Fruit fly (Drosophila melanogaster) whole organism, adult: Measurements from ENCODE around the gene Hel89B.
A peak's percentile ranks its signal among the peaks of the same experiment; 100 is the strongest.

ENCODE experiments used
- CG11617 ChIP-seq: fragments of 200-800 bp; sonication (Bioruptor generic); optimal IDR thresholded peaks from 2 replicates; lab custom pipeline; 2017; ENCODE audit warnings: mild to moderate bottlenecking, missing biosample characterization, missing genetic modification reagents, missing genetic modification characterization
- CG14711 ChIP-seq: fragments of 200-800 bp; sonication (Bioruptor generic); optimal IDR thresholded peaks from 2 replicates; lab custom pipeline; 2018; ENCODE audit warnings: missing biosample characterization, mild to moderate bottlenecking, missing genetic modification characterization, moderate library complexity
- CG1620 ChIP-seq: fragments of 200-800 bp; sonication (Bioruptor generic); optimal IDR thresholded peaks from 2 replicates; lab custom pipeline; 2016; ENCODE audit warnings: missing biosample characterization, missing genetic modification characterization
- CG33017 ChIP-seq: fragments of 200-800 bp; sonication (Bioruptor generic); optimal IDR thresholded peaks from 2 replicates; lab custom pipeline; 2018; ENCODE audit warnings: missing biosample characterization, mild to moderate bottlenecking, missing genetic modification characterization, moderate library complexity
- CG5204 ChIP-seq: fragments of 200-800 bp; sonication (Bioruptor generic); optimal IDR thresholded peaks from 2 replicates; lab custom pipeline; 2016; ENCODE audit warnings: missing biosample characterization, missing genetic modification characterization
- CG7045 ChIP-seq: fragments of 200-800 bp; sonication (Bioruptor generic); optimal IDR thresholded peaks from 2 replicates; lab custom pipeline; 2017; ENCODE audit warnings: missing biosample characterization, mild to moderate bottlenecking, missing genetic modification characterization
- CG7101 ChIP-seq: fragments of 200-800 bp; sonication (Bioruptor generic); optimal IDR thresholded peaks from 2 replicates; lab custom pipeline; 2018; ENCODE audit warnings: missing biosample characterization, mild to moderate bottlenecking, missing genetic modification characterization, moderate library complexity
- Clk ChIP-seq: fragments of 200-800 bp; sonication (Bioruptor generic); optimal IDR thresholded peaks from 2 replicates; lab custom pipeline; 2017; ENCODE audit warnings: missing biosample characterization, missing genetic modification characterization
- Crg-1 ChIP-seq: fragments of 200-800 bp; sonication (Bioruptor generic); optimal IDR thresholded peaks from 2 replicates; lab custom pipeline; 2016; ENCODE audit warnings: missing biosample characterization, missing genetic modification characterization
- Mnt ChIP-seq: fragments of 200-800 bp; sonication (Bioruptor generic); optimal IDR thresholded peaks from 2 replicates; lab custom pipeline; 2016; ENCODE audit warnings: missing biosample characterization, mild to moderate bottlenecking, missing genetic modification characterization
- bab1 ChIP-seq: fragments of 200-800 bp; sonication (Bioruptor generic); optimal IDR thresholded peaks from 3 replicates; lab custom pipeline; 2019; ENCODE audit warnings: missing biosample characterization, mild to moderate bottlenecking, missing genetic modification characterization, moderate library complexity
- cic ChIP-seq: fragments of 200-800 bp; sonication (Bioruptor generic); optimal IDR thresholded peaks from 2 replicates; lab custom pipeline; 2017; ENCODE audit warnings: missing biosample characterization, mild to moderate bottlenecking, missing genetic modification characterization, moderate library complexity
- cnc ChIP-seq, 2 experiments: fragments of >200 bp; optimal IDR thresholded peaks; 2 replicates each; lab custom pipeline; 2017
- kay ChIP-seq: fragments of 200-800 bp; sonication (Bioruptor generic); peaks from one replicate; lab custom pipeline; 2016; ENCODE audit warnings: missing biosample characterization, missing genetic modification characterization, borderline replicate concordance
- ovo ChIP-seq: fragments of 200-800 bp; sonication (Bioruptor generic); optimal IDR thresholded peaks from 2 replicates; lab custom pipeline; 2016; ENCODE audit warnings: missing biosample characterization, missing genetic modification characterization
- pad ChIP-seq: fragments of 200-800 bp; sonication (Bioruptor generic); optimal IDR thresholded peaks from 3 replicates; lab custom pipeline; 2017; ENCODE audit warnings: missing biosample characterization, missing genetic modification characterization, mild to moderate bottlenecking, moderate library complexity, missing genetic modification reagents
- tj ChIP-seq: fragments of 200-800 bp; sonication (Bioruptor generic); optimal IDR thresholded peaks from 3 replicates; lab custom pipeline; 2017; ENCODE audit warnings: missing biosample characterization, mild to moderate bottlenecking, missing genetic modification characterization, moderate library complexity
- toe ChIP-seq: fragments of 200-800 bp; sonication (Bioruptor generic); optimal IDR thresholded peaks from 2 replicates; lab custom pipeline; 2016; ENCODE audit warnings: missing biosample characterization, missing genetic modification characterization

The Hel89B gene

dm6 chr3R:16025587-16026223, 52.6 kb downstream of the Hel89B start, which contains the start of gene pnr:
pnr (plus strand) TSS chr3R:16026079.
- TF ChIP-seq bab1 (no peak), cnc (optimal IDR thresholded peaks at IDR 0.05; lab: Kevin White, UChicago) (no peak), toe (no peak), pad (GFP tag; lab: Kevin White, UChicago) (peak; percentile 37), Crg-1 (no peak), cic (GFP tag; lab: Kevin White, UChicago) (no peak), ovo (peak; percentile 3), CG7101 (tag; lab: Kevin White, UChicago) (no peak), Mnt (GFP tag; lab: Kevin White, UChicago) (no peak)

dm6 chr3R:16028651-16029050, 55.6 kb downstream of the Hel89B start:
- no peak for TF ChIP-seq bab1
- TF ChIP-seq ovo = no peak
- no peak for TF ChIP-seq tj (GFP tag; lab: Kevin White, UChicago)
- no peak for TF ChIP-seq Mnt (GFP tag; lab: Kevin White, UChicago)
- no peak for TF ChIP-seq CG14711 (tag; lab: Kevin White, UChicago)
- no peak for TF ChIP-seq CG11617 (GFP tag; lab: Kevin White, UChicago)
- TF ChIP-seq CG7045 (GFP tag; lab: Kevin White, UChicago) = no peak

dm6 chr3R:16029584-16029983, 56.5 kb downstream of the Hel89B start:
- TF ChIP-seq CG7101 (tag; lab: Kevin White, UChicago) (no peak), CG5204 (no peak), CG1620 (GFP tag; lab: Kevin White, UChicago) (no peak), Crg-1 (no peak), Mnt (GFP tag; lab: Kevin White, UChicago) (no peak), CG11617 (GFP tag; lab: Kevin White, UChicago) (no peak), kay (GFP tag; lab: Kevin White, UChicago) (no peak)

- TF ChIP-seq Clk (GFP tag; lab: Kevin White, UChicago) (no peak), cic (GFP tag; lab: Kevin White, UChicago) (no peak), CG33017 (tag; lab: Kevin White, UChicago) (no peak), pad (GFP tag; lab: Kevin White, UChicago) (no peak), CG11617 (GFP tag; lab: Kevin White, UChicago) (no peak), CG7101 (tag; lab: Kevin White, UChicago) (no peak)
These were observed 57.3 kb downstream of the Hel89B start for dm6 chr3R:16030445-16030844.
